Worm (Caenorhabditis elegans): ENCODE results near the gene fzo-1.
A peak's percentile ranks its signal among the peaks of the same experiment; 100 is the strongest.

Gene fzo-1

DNA sequence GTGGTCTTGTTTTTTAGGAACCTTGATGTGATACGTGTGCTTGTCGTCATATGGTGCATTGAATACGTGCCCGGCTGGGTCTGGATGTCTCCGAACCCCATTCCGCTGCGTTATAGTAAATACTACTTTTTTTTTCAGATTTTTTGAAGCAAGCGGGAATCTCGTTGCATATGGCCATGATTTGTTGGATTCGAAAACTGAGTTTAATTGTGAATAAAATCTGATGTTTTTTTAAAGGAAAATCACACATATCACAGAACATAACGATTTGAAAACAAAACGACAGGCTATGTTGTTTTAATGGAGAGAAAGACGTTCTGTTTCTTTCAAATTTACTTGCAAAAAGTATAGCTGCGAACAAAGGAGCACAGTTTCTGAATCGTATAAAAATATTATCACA lies 9.4 kb upstream of the fzo-1 start, which contains the start of the genes ZK1248.17 and H41C03.3:
ZK1248.17 (minus strand) TSS at position 101 of the 400 bp plus-strand sequence.
H41C03.3 (plus strand) TSS at position 337 of the 400 bp plus-strand sequence.
- no peak for TF ChIP-seq mes-2 (tag; optimal IDR thresholded peaks at IDR 0.05; ENCODE audit: poor library complexity, severe bottlenecking)
- TF ChIP-seq dmd-6 (GFP tag; IDR thresholded peaks at IDR 0.05): no peak
- TF ChIP-seq aly-2 (tag; optimal IDR thresholded peaks at IDR 0.05): no peak
- no peak for TF ChIP-seq ZK337.2 (GFP tag; IDR thresholded peaks at IDR 0.05)
- TF ChIP-seq snpc-1.2 (GFP tag; IDR thresholded peaks at IDR 0.05): no peak
- no peak for TF ChIP-seq zfp-2 (tag; optimal IDR thresholded peaks at IDR 0.05)
- TF ChIP-seq madf-9 (GFP tag; conservative IDR thresholded peaks at IDR 0.05): no peak
- TF ChIP-seq Y5F2A.4 (GFP tag; optimal IDR thresholded peaks at IDR 0.05): no peak
- no peak for TF ChIP-seq unc-39 (tag; optimal IDR thresholded peaks at IDR 0.05)
- no peak for TF ChIP-seq dmd-8 (GFP tag; IDR thresholded peaks at IDR 0.05)
- TF ChIP-seq ztf-7 (tag; optimal IDR thresholded peaks at IDR 0.05): no peak
- TF ChIP-seq T26A8.4 (GFP tag; IDR thresholded peaks at IDR 0.05): no peak
- no peak for TF ChIP-seq spr-3 (GFP tag; optimal IDR thresholded peaks at IDR 0.05)
- TF ChIP-seq nhr-42 (GFP tag; IDR thresholded peaks at IDR 0.05): no peak
- no peak for TF ChIP-seq nhr-41 (GFP tag; IDR thresholded peaks at IDR 0.05)
- TF ChIP-seq lin-13 (GFP tag; optimal IDR thresholded peaks at IDR 0.05): no peak
- no peak for TF ChIP-seq jun-1 (tag; optimal IDR thresholded peaks at IDR 0.05)
- no peak for TF ChIP-seq ceh-44 (GFP tag; IDR thresholded peaks at IDR 0.05)
- TF ChIP-seq fkh-10 (GFP tag; optimal IDR thresholded peaks at IDR 0.05): no peak
- TF ChIP-seq lin-38 (GFP tag; IDR thresholded peaks at IDR 0.05): no peak

DNA sequence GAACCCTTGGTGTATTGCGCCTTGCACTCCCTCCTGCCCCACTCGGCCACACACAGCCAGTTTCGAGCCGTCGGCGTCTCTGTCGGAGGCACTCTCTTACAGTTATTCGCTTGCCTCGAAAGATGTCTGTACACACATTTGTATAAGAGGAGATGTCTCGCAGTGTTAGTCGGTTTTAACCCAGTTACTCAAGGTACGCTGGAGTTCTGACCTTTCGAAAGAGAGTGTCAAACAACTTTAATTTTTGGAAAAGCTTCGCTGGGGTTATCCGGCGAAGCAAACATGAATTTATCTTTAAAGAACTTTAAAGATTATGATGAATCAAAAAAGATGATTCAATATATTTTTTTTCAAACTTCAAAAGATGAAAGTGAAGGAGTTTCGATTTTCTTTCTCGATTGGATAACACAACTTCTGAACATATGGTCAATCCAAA lies 8.7 kb upstream of the fzo-1 start:
- peak; percentile 95 for TF ChIP-seq lin-38 (GFP tag; IDR thresholded peaks at IDR 0.05)
- TF ChIP-seq mxl-2 (GFP tag; conservative IDR thresholded peaks at IDR 0.05): peak; percentile 86
- TF ChIP-seq zfp-2 (tag; optimal IDR thresholded peaks at IDR 0.05): peak; percentile 87
- peak; percentile 49 for TF ChIP-seq ceh-28 (tag; optimal IDR thresholded peaks at IDR 0.05)
- peak; percentile 94 for TF ChIP-seq gei-8 (GFP tag; optimal IDR thresholded peaks at IDR 0.05)
- peak; percentile 98 for TF ChIP-seq snpc-4 (tag; optimal IDR thresholded peaks at IDR 0.05)
- TF ChIP-seq zip-11 (GFP tag; IDR thresholded peaks at IDR 0.05): 0 out of 2 replicates have a peak, but pooled peaks have one; percentile 52
- peak; percentile 94 to 97 for TF ChIP-seq lsy-2 (tag; optimal IDR thresholded peaks at IDR 0.05)
- peak; percentile 100 for TF ChIP-seq hmg-1.1 (GFP tag; IDR thresholded peaks at IDR 0.05)
- TF ChIP-seq F44E2.7 (GFP tag; IDR thresholded peaks at IDR 0.05): peak; percentile 78
- TF ChIP-seq dve-1 (tag; optimal IDR thresholded peaks at IDR 0.05; ENCODE audit: insufficient read depth): peak; percentile 100
- TF ChIP-seq ZK337.2 (GFP tag; IDR thresholded peaks at IDR 0.05): peak; percentile 78
- peak; percentile 100 for TF ChIP-seq aha-1 (tag)
- peak; percentile 100 for TF ChIP-seq fkh-10 (GFP tag; optimal IDR thresholded peaks at IDR 0.05)
- TF ChIP-seq hlh-11 (tag; optimal IDR thresholded peaks at IDR 0.05): peak; percentile 99
- TF ChIP-seq nhr-42 (GFP tag; IDR thresholded peaks at IDR 0.05): peak; percentile 97
- peak; percentile 98 for TF ChIP-seq nhr-102 (tag; optimal IDR thresholded peaks at IDR 0.05)
- peak; percentile 94 to 95 for TF ChIP-seq mdl-1 (tag; optimal IDR thresholded peaks at IDR 0.05)
- peak; percentile 97 for TF ChIP-seq fos-1 (tag; optimal IDR thresholded peaks at IDR 0.05)
- TF ChIP-seq nhr-11 (tag; optimal IDR thresholded peaks at IDR 0.05): peak; percentile 98
- peak; percentile 98 for TF ChIP-seq nhr-41 (GFP tag; IDR thresholded peaks at IDR 0.05)
- TF ChIP-seq rbr-2 (tag; optimal IDR thresholded peaks at IDR 0.05): peak; percentile 99
- peak; percentile 47 for TF ChIP-seq ztf-11 (tag; optimal IDR thresholded peaks at IDR 0.05)
- TF ChIP-seq unc-62 (GFP tag; optimal IDR thresholded peaks at IDR 0.05 in 1 of 2): peak; percentile 85 to 100
- TF ChIP-seq unc-62 (tag; optimal IDR thresholded peaks at IDR 0.05): peak; percentile 50
- peak; percentile 89 for TF ChIP-seq mxl-3 (GFP tag; optimal IDR thresholded peaks at IDR 0.05)
- peak; percentile 36 for TF ChIP-seq ceh-82 (tag; optimal IDR thresholded peaks at IDR 0.05)
- peak; percentile 95 for TF ChIP-seq F10B5.3 (tag; optimal IDR thresholded peaks at IDR 0.05)
- peak; percentile 44 for TF ChIP-seq ceh-62 (tag; optimal IDR thresholded peaks at IDR 0.05)
- peak; percentile 96 for TF ChIP-seq hlh-30 (tag; optimal IDR thresholded peaks at IDR 0.05; ENCODE audit: insufficient read depth)
- TF ChIP-seq lin-15B (tag; optimal IDR thresholded peaks at IDR 0.05): peak; percentile 63
- peak; percentile 87 for TF ChIP-seq lir-3 (tag; optimal IDR thresholded peaks at IDR 0.05)
- peak; percentile 74; the same call in 1 of the 2 replicates for TF ChIP-seq Y105C5A.15 (GFP tag; IDR thresholded peaks at IDR 0.05)
- peak; percentile 96 for TF ChIP-seq nhr-6 (tag; optimal IDR thresholded peaks at IDR 0.05)
- TF ChIP-seq ceh-32 (tag; optimal IDR thresholded peaks at IDR 0.05; ENCODE audit: poor library complexity): peak; percentile 91
- TF ChIP-seq nhr-77 (tag; optimal IDR thresholded peaks at IDR 0.05): peak; percentile 98
- peak; percentile 75 for TF ChIP-seq unc-39 (tag; optimal IDR thresholded peaks at IDR 0.05)

Measured in whole organism, L4 larva.